Fruit fly (Drosophila melanogaster) whole organism, embryonic: ENCODE measurements around the gene CG17598.

Source experiments
- CG1024 ChIP-seq: fragments of 200-800 bp; sonication (Bioruptor generic); IDR thresholded peaks from 2 replicates; pipeline ENCODE4 v1.3.6; 2022; ENCODE audit warnings: missing biosample characterization, missing genetic modification characterization
- CG10979 ChIP-seq: fragments of 200-800 bp; sonication (Bioruptor generic); optimal IDR thresholded peaks from 2 replicates; lab custom pipeline; 2018; ENCODE audit warnings: missing biosample characterization, mild to moderate bottlenecking, missing genetic modification characterization, moderate library complexity
- CG11456 ChIP-seq: fragments of 200-800 bp; sonication (Bioruptor generic); IDR thresholded peaks from 3 replicates; pipeline ENCODE4 v1.3.6; 2022; ENCODE audit warnings: missing biosample characterization, missing genetic modification characterization
- CG11723 ChIP-seq: fragments of 200-800 bp; sonication (Bioruptor generic); optimal IDR thresholded peaks from 2 replicates; lab custom pipeline; 2017; ENCODE audit warnings: missing biosample characterization, mild to moderate bottlenecking, missing genetic modification characterization
- CG12219 ChIP-seq: fragments of 200-800 bp; sonication (Bioruptor generic); optimal IDR thresholded peaks from 3 replicates; lab custom pipeline; 2018; ENCODE audit warnings: missing biosample characterization, mild to moderate bottlenecking, missing genetic modification characterization
- CG12391 ChIP-seq: fragments of 200-800 bp; sonication (Bioruptor generic); optimal IDR thresholded peaks from 3 replicates; lab custom pipeline; 2018; ENCODE audit warnings: missing biosample characterization, mild to moderate bottlenecking, missing genetic modification characterization, moderate library complexity
- CG13123 ChIP-seq: fragments of 200-800 bp; sonication (Bioruptor generic); optimal IDR thresholded peaks from 2 replicates; lab custom pipeline; 2016; ENCODE audit warnings: missing biosample characterization, missing genetic modification characterization
- CG14667 ChIP-seq: fragments of 200-800 bp; sonication (Bioruptor generic); IDR thresholded peaks from 2 replicates; pipeline ENCODE4 v1.3.6; 2022; ENCODE audit warnings: missing biosample characterization, missing genetic modification characterization
- CG14710 ChIP-seq: fragments of 200-800 bp; sonication (Bioruptor generic); optimal IDR thresholded peaks from 3 replicates; lab custom pipeline; 2019; ENCODE audit warnings: missing biosample characterization, mild to moderate bottlenecking, missing genetic modification characterization, moderate library complexity
- CG15696 ChIP-seq: fragments of 200-800 bp; sonication (Bioruptor generic); optimal IDR thresholded peaks from 2 replicates; lab custom pipeline; 2019; ENCODE audit warnings: missing biosample characterization, mild to moderate bottlenecking, missing genetic modification characterization, moderate library complexity
- CG1603 ChIP-seq: fragments of 200-800 bp; sonication (Bioruptor generic); optimal IDR thresholded peaks from 2 replicates; lab custom pipeline; 2019; ENCODE audit warnings: missing biosample characterization, mild to moderate bottlenecking, missing genetic modification characterization, moderate library complexity
- CG2116 ChIP-seq: fragments of 200-800 bp; sonication (Bioruptor generic); optimal IDR thresholded peaks from 3 replicates; lab custom pipeline; 2018; ENCODE audit warnings: missing biosample characterization, mild to moderate bottlenecking, missing genetic modification characterization
- CG2202 ChIP-seq: fragments of 200-800 bp; sonication (Bioruptor generic); optimal IDR thresholded peaks from 2 replicates; lab custom pipeline; 2018; ENCODE audit warnings: missing biosample characterization, mild to moderate bottlenecking, missing genetic modification characterization
- CG2678 ChIP-seq: fragments of 200-800 bp; sonication (Bioruptor generic); optimal IDR thresholded peaks from 3 replicates; lab custom pipeline; 2019; ENCODE audit warnings: missing biosample characterization, mild to moderate bottlenecking, missing genetic modification characterization, moderate library complexity
- CG34224 ChIP-seq: fragments of 200-800 bp; sonication (Bioruptor generic); IDR thresholded peaks from 3 replicates; pipeline ENCODE4 v1.3.6; 2022; ENCODE audit warnings: missing biosample characterization, missing genetic modification characterization; ENCODE audit not compliant: partially characterized antibody
- CG3726 ChIP-seq: fragments of 200-800 bp; sonication (Bioruptor generic); IDR thresholded peaks from 3 replicates; pipeline ENCODE4, ENCODE4 v1.3.6; 2022; ENCODE audit warnings: missing biosample characterization, missing genetic modification characterization
- CG4707 ChIP-seq: fragments of 200-800 bp; sonication (Bioruptor generic); optimal IDR thresholded peaks from 2 replicates; lab custom pipeline; 2018; ENCODE audit warnings: missing biosample characterization, mild to moderate bottlenecking, missing genetic modification characterization, moderate library complexity
- CG4854 ChIP-seq: fragments of 200-800 bp; sonication (Bioruptor generic); optimal IDR thresholded peaks from 2 replicates; lab custom pipeline; 2016; ENCODE audit warnings: missing biosample characterization, missing genetic modification characterization, inconsistent platforms
- CG5180 ChIP-seq: fragments of 200-800 bp; sonication (Bioruptor generic); optimal IDR thresholded peaks from 3 replicates; lab custom pipeline; 2017; ENCODE audit warnings: missing biosample characterization, missing genetic modification characterization, mild to moderate bottlenecking, moderate library complexity, missing genetic modification reagents
- CG6791 ChIP-seq: fragments of 200-800 bp; sonication (Bioruptor generic); IDR thresholded peaks from 3 replicates; pipeline ENCODE4 v1.3.6; 2022; ENCODE audit warnings: missing biosample characterization, missing genetic modification characterization; ENCODE audit not compliant: partially characterized antibody
- CG6813 ChIP-seq: fragments of 200-800 bp; sonication (Bioruptor generic); optimal IDR thresholded peaks from 2 replicates; lab custom pipeline; 2017; ENCODE audit warnings: missing biosample characterization, missing genetic modification characterization, mild to moderate bottlenecking, moderate library complexity, missing genetic modification reagents
- CG8944 ChIP-seq: fragments of 200-800 bp; sonication (Bioruptor generic); optimal IDR thresholded peaks from 3 replicates; lab custom pipeline; 2016; ENCODE audit warnings: missing biosample characterization, missing genetic modification characterization
- CG9437 ChIP-seq: fragments of 200-800 bp; sonication (Bioruptor generic); optimal IDR thresholded peaks from 2 replicates; lab custom pipeline; 2018; ENCODE audit warnings: missing biosample characterization, mild to moderate bottlenecking, missing genetic modification characterization
- CG9609 ChIP-seq: fragments of 200-800 bp; sonication (Bioruptor generic); optimal IDR thresholded peaks from 3 replicates; lab custom pipeline; 2016; ENCODE audit warnings: missing biosample characterization, missing genetic modification characterization
- CkIIα-i1 ChIP-seq: fragments of 200-800 bp; sonication (Bioruptor generic); IDR thresholded peaks from 2 replicates; pipeline ENCODE4 v1.3.6; 2022; ENCODE audit warnings: missing biosample characterization, missing genetic modification characterization
- Dp ChIP-seq: fragments of 200-800 bp; sonication (Bioruptor generic); optimal IDR thresholded peaks from 2 replicates; lab custom pipeline; 2018; ENCODE audit warnings: missing biosample characterization, mild to moderate bottlenecking, missing genetic modification characterization, moderate library complexity
- ERR ChIP-seq: fragments of 200-800 bp; sonication (Bioruptor generic); optimal IDR thresholded peaks from 2 replicates; lab custom pipeline; 2016; ENCODE audit warnings: missing biosample characterization, missing genetic modification characterization
- HLHmδ ChIP-seq: fragments of 200-800 bp; sonication (Bioruptor generic); optimal IDR thresholded peaks from 2 replicates; lab custom pipeline; 2018; ENCODE audit warnings: missing biosample characterization, mild to moderate bottlenecking, missing genetic modification characterization, moderate library complexity
- HmgZ ChIP-seq: fragments of 200-800 bp; sonication (Bioruptor generic); optimal IDR thresholded peaks from 2 replicates; lab custom pipeline; 2018; ENCODE audit warnings: missing biosample characterization, mild to moderate bottlenecking, missing genetic modification characterization
- MESR4 ChIP-seq: fragments of 200-800 bp; sonication (Bioruptor generic); optimal IDR thresholded peaks from 2 replicates; lab custom pipeline; 2018; ENCODE audit warnings: missing biosample characterization, mild to moderate bottlenecking, missing genetic modification characterization, moderate library complexity
- MTF-1 ChIP-seq: fragments of 200-800 bp; sonication (Bioruptor generic); optimal IDR thresholded peaks from 2 replicates; lab custom pipeline; 2018; ENCODE audit warnings: missing biosample characterization, mild to moderate bottlenecking, missing genetic modification characterization, borderline replicate concordance
- NFAT ChIP-seq: fragments of 200-800 bp; sonication (Bioruptor generic); IDR thresholded peaks from 2 replicates; pipeline ENCODE4 v1.3.6; 2022; ENCODE audit warnings: missing biosample characterization, missing genetic modification characterization
- NK7.1 ChIP-seq: fragments of 200-800 bp; sonication (Bioruptor generic); optimal IDR thresholded peaks from 3 replicates; lab custom pipeline; 2016; ENCODE audit warnings: missing biosample characterization, missing genetic modification characterization
- Scr ChIP-seq: fragments of 200-800 bp; sonication (Bioruptor generic); IDR thresholded peaks from 2 replicates; pipeline ENCODE4 v1.3.6; 2022; ENCODE audit warnings: missing biosample characterization, missing genetic modification characterization; ENCODE audit not compliant: partially characterized antibody
- Sin3A ChIP-seq: fragments of >200 bp; optimal IDR thresholded peaks from 2 replicates; lab custom pipeline; 2018
- Usf ChIP-seq: fragments of 200-800 bp; sonication (Bioruptor generic); optimal IDR thresholded peaks from 2 replicates; lab custom pipeline; 2017; ENCODE audit warnings: missing genotype, missing biosample characterization, missing genetic modification characterization
- Xrp1 ChIP-seq: fragments of 200-800 bp; sonication (Bioruptor generic); IDR thresholded peaks from 2 replicates; pipeline ENCODE4 v1.3.6; 2022; ENCODE audit warnings: missing biosample characterization, missing genetic modification characterization
- caup ChIP-seq: fragments of 200-800 bp; sonication (Bioruptor generic); optimal IDR thresholded peaks from 3 replicates; lab custom pipeline; 2017; ENCODE audit warnings: missing biosample characterization, mild to moderate bottlenecking, missing genetic modification characterization, moderate library complexity; ENCODE audit not compliant: severe bottlenecking
- dm ChIP-seq: fragments of 200-800 bp; sonication (Bioruptor generic); optimal IDR thresholded peaks from 3 replicates; lab custom pipeline; 2016; ENCODE audit warnings: missing biosample characterization, missing genetic modification characterization
- emc ChIP-seq: fragments of 200-800 bp; sonication (Bioruptor generic); optimal IDR thresholded peaks from 2 replicates; lab custom pipeline; 2016; ENCODE audit warnings: missing biosample characterization, missing genetic modification characterization
- exex ChIP-seq: fragments of 200-800 bp; sonication (Bioruptor generic); optimal IDR thresholded peaks from 4 replicates; lab custom pipeline; 2018; ENCODE audit warnings: missing biosample characterization, mild to moderate bottlenecking, missing genetic modification characterization, moderate library complexity
- ind ChIP-seq: fragments of 200-800 bp; sonication (Bioruptor generic); optimal IDR thresholded peaks from 3 replicates; lab custom pipeline; 2016; ENCODE audit warnings: missing biosample characterization, missing genetic modification characterization
- sens-2 ChIP-seq: fragments of 200-800 bp; sonication (Bioruptor generic); IDR thresholded peaks from 2 replicates; pipeline ENCODE4 v1.3.6; 2022; ENCODE audit warnings: missing biosample characterization, missing genetic modification characterization
- sim ChIP-seq: fragments of 200-800 bp; sonication (Bioruptor generic); IDR thresholded peaks from 2 replicates; pipeline ENCODE4 v1.3.6; 2022; ENCODE audit warnings: missing biosample characterization, missing genetic modification characterization
- tgo ChIP-seq: fragments of 200-800 bp; sonication (Bioruptor generic); IDR thresholded peaks from 3 replicates; pipeline ENCODE4 v1.3.6; 2022; ENCODE audit warnings: missing biosample characterization, missing genetic modification characterization
- tna ChIP-seq: fragments of 200-800 bp; sonication (Bioruptor generic); IDR thresholded peaks from 2 replicates; pipeline ENCODE4 v1.3.6; 2022; ENCODE audit warnings: missing biosample characterization, missing genetic modification characterization; ENCODE audit not compliant: partially characterized antibody
- trh ChIP-seq: fragments of 200-800 bp; sonication (Bioruptor generic); optimal IDR thresholded peaks from 2 replicates; lab custom pipeline; 2016; ENCODE audit warnings: missing biosample characterization, missing genetic modification characterization
- tx ChIP-seq: fragments of 200-800 bp; sonication (Bioruptor generic); optimal IDR thresholded peaks from 2 replicates; lab custom pipeline; 2016; ENCODE audit warnings: missing biosample characterization, missing genetic modification characterization

The CG17598 gene

DNA sequence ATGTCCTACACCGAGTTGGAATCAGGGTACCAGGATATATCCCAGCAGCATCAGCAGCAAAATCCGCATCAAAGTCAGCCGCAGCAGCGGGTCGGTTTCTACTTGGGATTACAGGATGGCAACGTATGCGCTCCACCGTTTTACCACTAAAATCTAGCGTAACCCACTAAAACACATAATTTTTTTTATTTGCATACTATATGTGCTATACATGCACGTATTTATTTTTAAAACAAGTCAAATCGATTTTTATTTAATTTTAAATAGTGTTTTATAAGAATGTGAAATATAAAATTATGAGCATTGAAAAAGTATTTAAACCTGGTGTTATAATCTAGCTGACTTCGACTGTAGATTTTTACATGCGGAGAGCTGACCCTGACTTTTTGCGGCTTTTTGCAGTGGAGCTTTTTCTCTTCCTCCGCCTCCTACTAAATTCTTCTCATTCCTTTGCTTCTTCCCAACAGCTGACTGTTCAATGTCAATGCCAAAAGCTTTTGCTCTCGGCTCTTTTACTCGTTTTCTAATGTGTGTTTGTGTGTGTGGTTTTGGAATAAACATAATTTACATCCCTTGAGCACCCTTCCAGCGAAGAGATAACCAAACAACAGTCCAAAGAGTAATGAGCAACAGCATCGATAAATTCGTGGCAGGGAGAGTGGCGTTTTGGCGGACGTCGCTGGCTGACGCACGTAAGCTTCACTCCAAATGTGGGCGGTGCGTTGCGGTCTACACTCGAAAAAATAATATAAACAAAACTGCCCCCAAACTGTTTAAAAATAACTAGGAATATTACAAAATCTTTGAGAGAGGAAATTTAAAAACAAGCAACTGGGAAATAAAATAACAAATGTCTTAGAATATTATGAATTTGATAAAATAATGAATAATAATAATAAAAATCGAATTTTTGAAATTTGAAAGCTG lies 52.3 kb downstream of the CG17598 start (continued):
- TF ChIP-seq CG12391 (tag; lab: Kevin White, UChicago) (peak; percentile 18), CG2202 (tag; lab: Kevin White, UChicago) (no peak), NK7.1 (GFP tag; lab: Kevin White, UChicago) (no peak), CG1024 (GFP tag; lab: Robert Waterston, UW) (no peak), CG6791 (GFP tag; lab: Robert Waterston, UW) (no peak), HLHmδ (GFP tag; lab: Kevin White, UChicago) (no peak), tna (no peak), emc (GFP tag; lab: Kevin White, UChicago) (no peak), CG13123 (GFP tag; lab: Kevin White, UChicago) (no peak), CG9609 (no peak), Sin3A (lab: Kevin White, UChicago) (no peak), CG11723 (GFP tag; lab: Kevin White, UChicago) (no peak), MTF-1 (no peak), exex (tag; lab: Kevin White, UChicago) (peak; percentile 60), CG12219 (GFP tag; lab: Kevin White, UChicago) (no peak), sens-2 (GFP tag; lab: Robert Waterston, UW) (no peak), MESR4 (GFP tag; lab: Kevin White, UChicago) (no peak), NFAT (GFP tag; lab: Robert Waterston, UW) (0 out of 2 replicates have a peak, but pooled peaks have one; percentile 28), CG10979 (tag; lab: Kevin White, UChicago) (peak; percentile 49), CG2116 (GFP tag; lab: Kevin White, UChicago) (no peak), CG15696 (no peak), ind (GFP tag; lab: Kevin White, UChicago) (peak; percentile 39), Scr (GFP tag; lab: Robert Waterston, UW) (no peak), CG5180 (GFP tag; lab: Kevin White, UChicago) (no peak), CG4707 (GFP tag; lab: Kevin White, UChicago) (no peak), CkIIα-i1 (GFP tag; lab: Robert Waterston, UW) (no peak), HmgZ (tag; lab: Kevin White, UChicago) (no peak), dm (GFP tag; lab: Kevin White, UChicago) (no peak), CG8944 (no peak), CG1603 (no peak), sim (GFP tag; lab: Robert Waterston, UW) (no peak), CG6813 (GFP tag; lab: Kevin White, UChicago) (no peak), CG14667 (no peak), Usf (GFP tag; lab: Kevin White, UChicago) (no peak), tx (GFP tag; lab: Kevin White, UChicago) (no peak), CG2678 (tag; lab: Kevin White, UChicago) (peak; percentile 61), CG34224 (no peak), ERR (peak; percentile 11), Dp (GFP tag; lab: Kevin White, UChicago) (no peak), caup (GFP tag; lab: Kevin White, UChicago) (no peak), CG9437 (GFP tag; lab: Kevin White, UChicago) (no peak), CG4854 (GFP tag; lab: Kevin White, UChicago) (no peak), trh (GFP tag; lab: Kevin White, UChicago) (no peak), CG3726 (GFP tag; lab: Robert Waterston, UW) (0 out of 3 replicates have a peak, but pooled peaks have one; percentile 13), Xrp1 (peak; percentile 22; the same call in 1 of the 2 replicates), CG14710 (tag; lab: Kevin White, UChicago) (peak; percentile 23), CG11456 (peak; percentile 67; the same call in 1 of the 3 replicates), tgo (GFP tag; lab: Robert Waterston, UW) (peak; percentile 59; the same call in 2 of the 3 replicates)
